Worm (Caenorhabditis elegans) whole organism, mixed stage, embryonic: ENCODE results near the gene C45G9.8.

ENCODE experiments used
- flh-1 ChIP-seq: fragments of 200-800 bp; sonication (Bioruptor generic); optimal IDR thresholded peaks from 2 replicates; lab custom pipeline; 2018; ENCODE audit warnings: mild to moderate bottlenecking, missing genetic modification characterization, moderate library complexity, missing compliant biosample characterization
- ham-2 ChIP-seq: fragments of 200-800 bp; sonication (Bioruptor generic); optimal IDR thresholded peaks from 2 replicates; lab custom pipeline; 2018; ENCODE audit warnings: mild to moderate bottlenecking, missing genetic modification characterization, missing compliant biosample characterization
- pha-4 ChIP-seq: fragments of 150-350 bp; optimal IDR thresholded peaks from 2 replicates; lab custom pipeline; 2018; ENCODE audit warnings: missing biosample characterization, missing genetic modification reagents, missing genetic modification characterization
- snpc-4 ChIP-seq: fragments of 150-350 bp; optimal IDR thresholded peaks from 2 replicates; lab custom pipeline; 2014; ENCODE audit warnings: missing biosample characterization, missing genetic modification characterization
- unc-62 ChIP-seq: fragments of 150-350 bp; optimal IDR thresholded peaks from 2 replicates; lab custom pipeline; 2014; ENCODE audit warnings: missing biosample characterization, missing genetic modification reagents, missing genetic modification characterization

- TF ChIP-seq unc-62 (GFP tag; lab: Kevin White, UChicago) (no peak), snpc-4 (no peak), ham-2 (GFP tag; lab: Kevin White, UChicago) (no peak), flh-1 (GFP tag; lab: Kevin White, UChicago) (no peak), pha-4 (tag; lab: Kevin White, UChicago) (no peak)
Measured at ce11 chrIII:5096741-5097140, 43.3 kb upstream of the C45G9.8 start.
